Fruit fly (Drosophila melanogaster) whole organism, prepupa: Measurements from ENCODE around the gene Fkbp39.

Source experiments
- CG10669 ChIP-seq: fragments of 200-800 bp; sonication (Bioruptor generic); optimal IDR thresholded peaks from 3 replicates; lab custom pipeline; 2018; ENCODE audit warnings: missing biosample characterization, mild to moderate bottlenecking, missing genetic modification characterization, moderate library complexity
- CG31627 ChIP-seq: fragments of 200-800 bp; sonication (Bioruptor generic); optimal IDR thresholded peaks from 3 replicates; lab custom pipeline; 2016; ENCODE audit warnings: missing biosample characterization, missing genetic modification characterization
- CG32006 ChIP-seq: fragments of 200-800 bp; sonication (Bioruptor generic); optimal IDR thresholded peaks from 3 replicates; lab custom pipeline; 2017; ENCODE audit warnings: missing biosample characterization, mild to moderate bottlenecking, missing genetic modification characterization
- CG3919 ChIP-seq: fragments of 200-800 bp; sonication (Bioruptor generic); optimal IDR thresholded peaks from 3 replicates; lab custom pipeline; 2016; ENCODE audit warnings: missing biosample characterization, missing genetic modification characterization
- Ets96B ChIP-seq: fragments of 200-800 bp; optimal IDR thresholded peaks from 2 replicates; lab custom pipeline; 2019; ENCODE audit warnings: missing biosample characterization, mild to moderate bottlenecking, missing genetic modification characterization, moderate library complexity
- Lpt ChIP-seq: fragments of 200-800 bp; sonication (Bioruptor generic); optimal IDR thresholded peaks from 3 replicates; lab custom pipeline; 2016; ENCODE audit warnings: missing biosample characterization, missing genetic modification characterization
- Smox ChIP-seq: fragments of 200-800 bp; sonication (Bioruptor generic); optimal IDR thresholded peaks from 3 replicates; lab custom pipeline; 2016; ENCODE audit warnings: missing biosample characterization, missing genetic modification characterization
- fd85E ChIP-seq: fragments of 200-800 bp; sonication (Bioruptor generic); optimal IDR thresholded peaks from 3 replicates; lab custom pipeline; 2016; ENCODE audit warnings: missing biosample characterization, missing genetic modification characterization

dm6 chr3R:15313836-15314235, 19.1 kb downstream of the Fkbp39 start:
- TF ChIP-seq Ets96B: no peak
- no peak for TF ChIP-seq CG10669 (GFP tag; lab: Kevin White, UChicago)
- no peak for TF ChIP-seq CG32006 (GFP tag; lab: Kevin White, UChicago)
- no peak for TF ChIP-seq CG31627 (GFP tag; lab: Kevin White, UChicago)
- no peak for TF ChIP-seq Lpt (GFP tag; lab: Kevin White, UChicago)
- TF ChIP-seq Smox: no peak
- no peak for TF ChIP-seq CG3919
- TF ChIP-seq fd85E (GFP tag; lab: Kevin White, UChicago): no peak
